Worm (Caenorhabditis elegans) whole organism, midembryonic: ENCODE measurements around the gene srlf-3.

Experiments used
- T22C8.4 ChIP-seq: fragments of 200-800 bp; sonication (Bioruptor generic); IDR thresholded peaks from 2 replicates; pipeline ENCODE4 v1.3.6; 2022; ENCODE audit warnings: missing genetic modification characterization, missing compliant biosample characterization
- cog-1 ChIP-seq: sonication (generic microtip); optimal IDR thresholded peaks from 2 replicates; lab custom pipeline; 2016; ENCODE audit warnings: missing genetic modification characterization, missing compliant biosample characterization
- flt-1 ChIP-seq: fragments of 200-800 bp; sonication (Bioruptor generic); IDR thresholded peaks from 2 replicates; pipeline ENCODE4 v1.3.6; 2022; ENCODE audit warnings: missing genetic modification characterization, missing compliant biosample characterization
- klf-2 ChIP-seq: fragments of 200-800 bp; sonication (Bioruptor generic); conservative IDR thresholded peaks from 2 replicates; pipeline ENCODE4 v1.3.6; 2022; ENCODE audit warnings: missing genetic modification reagents, missing genetic modification characterization, missing compliant biosample characterization
- med-1 ChIP-seq: sonication (generic microtip); optimal IDR thresholded peaks from 2 replicates; lab custom pipeline; 2017; ENCODE audit warnings: missing genetic modification characterization, mild to moderate bottlenecking, missing compliant biosample characterization, antibody characterized with exemption, missing genetic modification reagents; ENCODE audit not compliant: insufficient read depth
- ref-1 ChIP-seq: fragments of 200-800 bp; sonication (Bioruptor generic); conservative IDR thresholded peaks from 2 replicates; pipeline ENCODE4 v1.3.6; 2022; ENCODE audit warnings: missing genetic modification reagents, missing genetic modification characterization, missing compliant biosample characterization
- ztf-23 ChIP-seq: fragments of 200-800 bp; sonication (Bioruptor generic); IDR thresholded peaks from 2 replicates; pipeline ENCODE4 v1.3.6; 2022; ENCODE audit warnings: missing genetic modification reagents, missing genetic modification characterization, missing compliant biosample characterization
- ztf-29 ChIP-seq: fragments of 200-800 bp; sonication (Bioruptor generic); IDR thresholded peaks from 2 replicates; pipeline ENCODE4 v1.3.6; 2022; ENCODE audit warnings: missing genetic modification reagents, missing genetic modification characterization, missing compliant biosample characterization

DNA sequence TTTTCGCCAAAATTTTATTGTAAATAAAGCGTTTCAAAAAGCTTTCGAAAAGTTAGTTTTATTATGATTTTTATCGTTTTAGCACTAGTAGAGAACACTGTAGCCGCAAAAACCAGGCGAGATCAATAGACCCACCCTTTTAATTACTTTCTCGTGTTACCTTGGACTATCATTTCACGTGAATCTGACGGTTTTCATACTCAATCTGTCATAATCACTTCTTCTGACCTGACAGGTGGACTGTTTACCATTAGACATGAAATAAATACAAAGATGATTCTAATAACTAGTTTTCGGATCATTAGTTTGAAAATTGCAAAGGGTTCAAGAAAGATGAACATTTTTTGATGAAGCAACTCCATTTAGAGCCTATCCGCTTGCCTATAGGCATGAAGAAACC is 24.2 kb upstream of the srlf-3 start:
- TF ChIP-seq ref-1 (GFP tag; lab: Robert Waterston, UW) (no peak), flt-1 (GFP tag; lab: Robert Waterston, UW) (no peak), klf-2 (GFP tag; lab: Robert Waterston, UW) (no peak), ztf-29 (GFP tag; lab: Robert Waterston, UW) (no peak), med-1 (no peak), ztf-23 (no peak), cog-1 (tag; lab: Kevin White, UChicago) (no peak), T22C8.4 (GFP tag; lab: Robert Waterston, UW) (no peak)
